Worm (Caenorhabditis elegans) whole organism, L1 larva: ENCODE measurements around the gene ipmk-1.

ENCODE experiments used
- C04F5.9 ChIP-seq: sonication (generic microtip); optimal IDR thresholded peaks from 2 replicates; lab custom pipeline; 2016; ENCODE audit warnings: missing genetic modification characterization, missing compliant biosample characterization
- C16A3.4 ChIP-seq: fragments of 150-350 bp; optimal IDR thresholded peaks from 2 replicates; lab custom pipeline; 2014; ENCODE audit warnings: missing biosample characterization, missing genetic modification characterization
- F16B12.6 ChIP-seq: fragments of 150-350 bp; optimal IDR thresholded peaks from 2 replicates; lab custom pipeline; 2014; ENCODE audit warnings: missing biosample characterization, missing genetic modification characterization
- aha-1 ChIP-seq: fragments of 150-350 bp; optimal IDR thresholded peaks from 2 replicates; lab custom pipeline; 2014; ENCODE audit warnings: missing biosample characterization, missing genetic modification characterization
- alr-1 ChIP-seq: fragments of 200-800 bp; sonication (Bioruptor generic); optimal IDR thresholded peaks from 2 replicates; lab custom pipeline; 2018; ENCODE audit warnings: borderline replicate concordance, mild to moderate bottlenecking, missing genetic modification characterization, missing compliant biosample characterization
- ceh-63 ChIP-seq: fragments of 200-800 bp; sonication (Bioruptor generic); optimal IDR thresholded peaks from 2 replicates; lab custom pipeline; 2018; ENCODE audit warnings: mild to moderate bottlenecking, missing genetic modification characterization, missing compliant biosample characterization
- ceh-8 ChIP-seq: fragments of 200-800 bp; sonication (Bioruptor generic); optimal IDR thresholded peaks from 2 replicates; lab custom pipeline; 2018; ENCODE audit warnings: mild to moderate bottlenecking, missing genetic modification characterization, moderate library complexity, missing compliant biosample characterization
- ceh-88 ChIP-seq: fragments of 200-800 bp; sonication (Bioruptor generic); IDR thresholded peaks from 2 replicates; pipeline ENCODE4 v1.3.6; 2022; ENCODE audit warnings: missing genetic modification characterization, missing compliant biosample characterization
- ceh-90 ChIP-seq: sonication (generic microtip); optimal IDR thresholded peaks from 2 replicates; lab custom pipeline; 2016; ENCODE audit warnings: missing genetic modification characterization, missing compliant biosample characterization
- ces-1 ChIP-seq: fragments of 150-350 bp; optimal IDR thresholded peaks from 2 replicates; lab custom pipeline; 2014; ENCODE audit warnings: missing biosample characterization, missing genetic modification reagents, missing genetic modification characterization
- dpl-1 ChIP-seq, 3 experiments: fragments of 150-350 bp in 2 of 3; sonication (generic microtip) in 1 of 3; optimal IDR thresholded peaks; 2 replicates each; lab custom pipeline; 2014 to 2017; ENCODE audit warnings: missing biosample characterization in 3 of 3, missing genetic modification characterization in 3 of 3, missing genetic modification reagents in 3 of 3
- dsc-1 ChIP-seq: sonication (generic microtip); optimal IDR thresholded peaks from 2 replicates; lab custom pipeline; 2016; ENCODE audit warnings: mild to moderate bottlenecking, missing genetic modification characterization, missing compliant biosample characterization
- efl-1 ChIP-seq, 4 experiments: fragments of 150-350 bp; optimal IDR thresholded peaks in 3 of 4; peaks in 1 of 4; 1 replicate in 1 of 4; 2 replicates in 3 of 4; lab custom pipeline; 2014; ENCODE audit warnings: missing biosample characterization in 2 of 4, missing genetic modification characterization in 2 of 4, missing genetic modification reagents in 2 of 4
- efl-3 ChIP-seq: fragments of 200-800 bp; sonication (Bioruptor generic); optimal IDR thresholded peaks from 2 replicates; lab custom pipeline; 2018; ENCODE audit warnings: mild to moderate bottlenecking, missing genetic modification characterization, missing compliant biosample characterization
- elt-2 ChIP-seq: sonication (generic microtip); optimal IDR thresholded peaks from 2 replicates; lab custom pipeline; 2016; ENCODE audit warnings: missing genetic modification characterization, mild to moderate bottlenecking, inconsistent platforms, missing compliant biosample characterization, missing genetic modification reagents
- ets-5 ChIP-seq: fragments of 200-800 bp; sonication (Bioruptor generic); IDR thresholded peaks from 2 replicates; pipeline ENCODE4 v1.3.6; 2022; ENCODE audit warnings: missing genetic modification characterization, missing compliant biosample characterization
- fkh-10 ChIP-seq: sonication (generic microtip); optimal IDR thresholded peaks from 2 replicates; lab custom pipeline; 2017; ENCODE audit warnings: missing biosample characterization, missing genetic modification reagents, missing genetic modification characterization
- fkh-4 ChIP-seq: sonication (generic microtip); optimal IDR thresholded peaks from 2 replicates; lab custom pipeline; 2016; ENCODE audit warnings: missing compliant biosample characterization, missing genetic modification characterization, borderline replicate concordance
- grh-1 ChIP-seq: fragments of 200-800 bp; sonication (Bioruptor generic); IDR thresholded peaks from 2 replicates; pipeline ENCODE4 v1.3.6; 2022; ENCODE audit warnings: missing genetic modification reagents, missing genetic modification characterization, missing compliant biosample characterization
- hpl-2 ChIP-seq: fragments of 150-350 bp; optimal IDR thresholded peaks from 2 replicates; lab custom pipeline; 2014; ENCODE audit warnings: missing biosample characterization, missing genetic modification reagents, missing genetic modification characterization
- irx-1 ChIP-seq: sonication (generic microtip); optimal IDR thresholded peaks from 2 replicates; lab custom pipeline; 2016; ENCODE audit warnings: missing genetic modification characterization, missing compliant biosample characterization
- isw-1 ChIP-seq: fragments of 200-800 bp; sonication (Bioruptor generic); IDR thresholded peaks from 2 replicates; pipeline ENCODE4 v1.3.6; 2022; ENCODE audit warnings: missing genetic modification characterization, missing compliant biosample characterization
- jun-1 ChIP-seq: fragments of 150-350 bp; optimal IDR thresholded peaks from 2 replicates; lab custom pipeline; 2014; ENCODE audit warnings: missing biosample characterization, missing genetic modification reagents, missing genetic modification characterization
- lin-14 ChIP-seq: fragments of 200-800 bp; sonication (Bioruptor generic); optimal IDR thresholded peaks from 2 replicates; lab custom pipeline; 2018; ENCODE audit warnings: mild to moderate bottlenecking, missing genetic modification characterization, moderate library complexity, missing compliant biosample characterization
- lin-15B ChIP-seq: fragments of 150-350 bp; sonication (generic microtip); optimal IDR thresholded peaks from 3 replicates; lab custom pipeline; 2014; ENCODE audit warnings: missing biosample characterization, missing genetic modification characterization
- lin-35 ChIP-seq, 2 experiments: fragments of 150-350 bp; optimal IDR thresholded peaks; 2 replicates each; lab custom pipeline; 2014; ENCODE audit warnings: missing biosample characterization in 2 of 2, missing genetic modification characterization in 2 of 2, missing genetic modification reagents in 2 of 2
- lin-39 ChIP-seq: fragments of 150-350 bp; optimal IDR thresholded peaks from 2 replicates; lab custom pipeline; 2014; ENCODE audit warnings: missing biosample characterization, missing genetic modification reagents, missing genetic modification characterization
- lsy-2 ChIP-seq, 2 experiments: fragments of 150-350 bp; optimal IDR thresholded peaks; 2 replicates each; lab custom pipeline; 2014; ENCODE audit warnings: missing biosample characterization in 2 of 2, missing genetic modification characterization in 2 of 2
- mdl-1 ChIP-seq, 2 experiments: fragments of 150-350 bp; optimal IDR thresholded peaks; 2 replicates each; lab custom pipeline; 2014 to 2017; ENCODE audit warnings: missing biosample characterization in 2 of 2, missing genetic modification characterization in 2 of 2, inconsistent platforms in 1 of 2
- mep-1 ChIP-seq: fragments of 150-350 bp; optimal IDR thresholded peaks from 2 replicates; lab custom pipeline; 2014; ENCODE audit warnings: missing biosample characterization, missing genetic modification characterization
- nhr-12 ChIP-seq: sonication (generic microtip); optimal IDR thresholded peaks from 2 replicates; lab custom pipeline; 2017; ENCODE audit warnings: missing biosample characterization, missing genetic modification characterization
- nhr-20 ChIP-seq: sonication (generic microtip); optimal IDR thresholded peaks from 2 replicates; lab custom pipeline; 2016; ENCODE audit warnings: mild to moderate bottlenecking, missing genetic modification characterization, missing compliant biosample characterization
- nhr-47 ChIP-seq: sonication (generic microtip); optimal IDR thresholded peaks from 2 replicates; lab custom pipeline; 2016; ENCODE audit warnings: mild to moderate bottlenecking, missing genetic modification characterization, moderate library complexity, missing compliant biosample characterization
- nhr-71 ChIP-seq: sonication (generic microtip); optimal IDR thresholded peaks from 2 replicates; lab custom pipeline; 2016; ENCODE audit warnings: mild to moderate bottlenecking, missing genetic modification characterization, moderate library complexity, missing compliant biosample characterization
- nhr-77 ChIP-seq: fragments of 150-350 bp; optimal IDR thresholded peaks from 2 replicates; lab custom pipeline; 2014; ENCODE audit warnings: missing biosample characterization, missing genetic modification characterization
- nhr-84 ChIP-seq: sonication (generic microtip); optimal IDR thresholded peaks from 2 replicates; lab custom pipeline; 2017; ENCODE audit warnings: missing biosample characterization, missing genetic modification characterization
- nhr-90 ChIP-seq: sonication (generic microtip); optimal IDR thresholded peaks from 2 replicates; lab custom pipeline; 2016; ENCODE audit warnings: mild to moderate bottlenecking, missing genetic modification characterization, missing compliant biosample characterization; ENCODE audit not compliant: poor library complexity
- pag-3 ChIP-seq: sonication (generic microtip); optimal IDR thresholded peaks from 2 replicates; lab custom pipeline; 2017; ENCODE audit warnings: missing genetic modification characterization, mild to moderate bottlenecking, missing compliant biosample characterization, antibody characterized with exemption, borderline replicate concordance; ENCODE audit not compliant: insufficient read depth
- pqm-1 ChIP-seq: sonication (generic microtip); optimal IDR thresholded peaks from 3 replicates; lab custom pipeline; 2017; ENCODE audit warnings: missing biosample characterization, missing genetic modification characterization
- rnt-1 ChIP-seq: sonication (generic microtip); optimal IDR thresholded peaks from 2 replicates; lab custom pipeline; 2016; ENCODE audit warnings: mild to moderate bottlenecking, missing genetic modification characterization, moderate library complexity, missing compliant biosample characterization
- skn-1 ChIP-seq: fragments of 150-350 bp; optimal IDR thresholded peaks from 2 replicates; lab custom pipeline; 2014; ENCODE audit warnings: missing biosample characterization, missing genetic modification characterization
- snpc-4 ChIP-seq: fragments of 150-350 bp; optimal IDR thresholded peaks from 2 replicates; lab custom pipeline; 2014; ENCODE audit warnings: missing biosample characterization, missing genetic modification characterization
- snu-23 ChIP-seq: sonication (generic microtip); optimal IDR thresholded peaks from 2 replicates; lab custom pipeline; 2016; ENCODE audit warnings: missing genetic modification characterization, missing compliant biosample characterization
- sox-4 ChIP-seq: sonication (generic microtip); optimal IDR thresholded peaks from 2 replicates; lab custom pipeline; 2016; ENCODE audit warnings: missing genetic modification characterization, missing compliant biosample characterization
- sptf-1 ChIP-seq: fragments of 150-350 bp; optimal IDR thresholded peaks from 2 replicates; lab custom pipeline; 2014; ENCODE audit warnings: missing biosample characterization, missing genetic modification characterization
- sup-37 ChIP-seq: fragments of 200-800 bp; sonication (Bioruptor generic); optimal IDR thresholded peaks from 2 replicates; lab custom pipeline; 2018; ENCODE audit warnings: mild to moderate bottlenecking, missing genetic modification characterization, missing compliant biosample characterization
- unc-30 ChIP-seq: sonication (generic microtip); optimal IDR thresholded peaks from 2 replicates; lab custom pipeline; 2017; ENCODE audit warnings: missing biosample characterization, missing genetic modification characterization
- unc-86 ChIP-seq: sonication (generic microtip); optimal IDR thresholded peaks from 2 replicates; lab custom pipeline; 2016; ENCODE audit warnings: missing genetic modification characterization, missing compliant biosample characterization
- vab-15 ChIP-seq: sonication (generic microtip); optimal IDR thresholded peaks from 2 replicates; lab custom pipeline; 2017; ENCODE audit warnings: missing genotype, mild to moderate bottlenecking, missing genetic modification characterization, missing compliant biosample characterization
- zip-4 ChIP-seq: fragments of 200-800 bp; sonication (Bioruptor generic); optimal IDR thresholded peaks from 2 replicates; lab custom pipeline; 2018; ENCODE audit warnings: mild to moderate bottlenecking, missing genetic modification characterization, moderate library complexity, missing compliant biosample characterization

ipmk-1 gene

ce11 chrIV:12525409-12525808, 22.5 kb upstream of the ipmk-1 start, which contains the start of gene eak-4:
TSS of gene eak-4 (minus strand) at chrIV:12525509.
- TF ChIP-seq ceh-8 (GFP tag; lab: Kevin White, UChicago) (peak; percentile 49), dpl-1 (GFP tag; optimal IDR thresholded peaks at IDR 0.05; lab: Kevin White, UChicago) (no peak), fkh-4 (tag; lab: Kevin White, UChicago) (no peak)

ce11 chrIV:12527217-12527616, 20.7 kb upstream of the ipmk-1 start, which contains the start of gene F53B2.8:
TSS of gene F53B2.8 (minus strand) at chrIV:12527396.
- TF ChIP-seq nhr-90 (tag; lab: Kevin White, UChicago) (peak; percentile 7), fkh-10 (no peak), lsy-2 (tag; optimal IDR thresholded peaks at IDR 0.05; lab: Kevin White, UChicago) (peak in 1 of 2 experiments; percentile 3), jun-1 (no peak), skn-1 (tag; lab: Kevin White, UChicago) (peak; percentile 63), elt-2 (peak; percentile 84), ceh-90 (tag; lab: Kevin White, UChicago) (no peak), snu-23 (GFP tag; lab: Kevin White, UChicago) (peak; percentile 39), lin-15B (tag; lab: Kevin White, UChicago) (no peak), zip-4 (GFP tag; lab: Kevin White, UChicago) (peak; percentile 86), pqm-1 (tag; lab: Kevin White, UChicago) (peak; percentile 33), alr-1 (tag; lab: Kevin White, UChicago) (no peak), nhr-20 (tag; lab: Kevin White, UChicago) (peak; percentile 59), ets-5 (no peak), grh-1 (GFP tag; lab: Robert Waterston, UW) (no peak), nhr-12 (tag; lab: Kevin White, UChicago) (no peak), hpl-2 (GFP tag; lab: Kevin White, UChicago) (peak; percentile 71), sptf-1 (tag; lab: Kevin White, UChicago) (no peak), sox-4 (tag; lab: Kevin White, UChicago) (no peak), aha-1 (tag; lab: Kevin White, UChicago) (no peak), unc-30 (tag; lab: Kevin White, UChicago) (no peak), lin-39 (no peak), C04F5.9 (tag; lab: Kevin White, UChicago) (no peak), ceh-88 (GFP tag; lab: Robert Waterston, UW) (no peak), irx-1 (tag; lab: Kevin White, UChicago) (no peak), efl-1 (optimal IDR thresholded peaks at IDR 0.05; lab: Kevin White, UChicago) (peak in 1 of 2 experiments; percentile 38), efl-1 (GFP tag; optimal IDR thresholded peaks at IDR 0.05 in 1 of 2; lab: Kevin White, UChicago) (peak; percentile 28 to 94), dsc-1 (no peak), C16A3.4 (tag; lab: Kevin White, UChicago) (no peak), ceh-63 (GFP tag; lab: Kevin White, UChicago) (no peak), nhr-77 (tag; lab: Kevin White, UChicago) (no peak), nhr-84 (tag; lab: Kevin White, UChicago) (no peak), efl-3 (GFP tag; lab: Kevin White, UChicago) (no peak), ces-1 (no peak), nhr-47 (tag; lab: Kevin White, UChicago) (no peak), rnt-1 (tag; lab: Kevin White, UChicago) (no peak), isw-1 (GFP tag; lab: Robert Waterston, UW) (0 out of 2 replicates have a peak, but pooled peaks have one; percentile 3), ceh-8 (GFP tag; lab: Kevin White, UChicago) (no peak), lin-14 (GFP tag; lab: Kevin White, UChicago) (no peak), mep-1 (tag; lab: Kevin White, UChicago) (no peak), unc-86 (no peak), F16B12.6 (tag; lab: Kevin White, UChicago) (no peak), nhr-71 (tag; lab: Kevin White, UChicago) (peak; percentile 50), vab-15 (tag; lab: Kevin White, UChicago) (no peak), lin-35 (GFP tag; optimal IDR thresholded peaks at IDR 0.05; lab: Kevin White, UChicago) (peak in 1 of 2 experiments; percentile 59), pag-3 (tag; lab: Kevin White, UChicago) (no peak), sup-37 (GFP tag; lab: Kevin White, UChicago) (no peak), snpc-4 (tag; lab: Kevin White, UChicago) (peak; percentile 21), mdl-1 (tag; optimal IDR thresholded peaks at IDR 0.05; lab: Kevin White, UChicago) (no peak)
